Worm (Caenorhabditis elegans): ENCODE data around the gene msi-1.

msi-1 gene

DNA sequence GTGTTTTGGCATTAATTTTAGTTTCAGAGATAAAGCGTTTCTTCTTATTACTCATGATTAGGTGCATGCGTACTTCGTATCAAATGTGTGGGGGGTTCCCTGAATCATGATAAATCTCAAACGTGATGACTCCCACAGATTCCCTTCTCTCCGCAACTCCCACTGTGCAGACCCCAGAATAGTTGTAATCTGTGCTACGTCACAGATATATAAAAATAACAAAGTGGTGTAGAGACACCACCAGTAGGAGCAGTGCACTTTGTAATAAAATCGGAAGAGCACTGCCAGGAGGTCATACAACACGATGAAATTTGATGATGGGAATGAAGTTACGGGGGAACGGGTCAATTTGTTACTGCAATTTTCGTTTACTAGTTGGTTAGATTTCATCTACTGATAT, 15.2 kb upstream of the msi-1 start:
- TF ChIP-seq nhr-71 (tag; optimal IDR thresholded peaks at IDR 0.05) = peak; percentile 46
- TF ChIP-seq mef-2 (tag; optimal IDR thresholded peaks at IDR 0.05) = peak; percentile 21
- TF ChIP-seq lin-14 (GFP tag; optimal IDR thresholded peaks at IDR 0.05) = peak; percentile 35
- TF ChIP-seq dsc-1 (tag; optimal IDR thresholded peaks at IDR 0.05) = peak; percentile 36
- peak; percentile 46 for TF ChIP-seq rnt-1 (tag; optimal IDR thresholded peaks at IDR 0.05)
- no peak for TF ChIP-seq skn-1 (tag; optimal IDR thresholded peaks at IDR 0.05)
- no peak for TF ChIP-seq efl-3 (GFP tag; optimal IDR thresholded peaks at IDR 0.05)

DNA sequence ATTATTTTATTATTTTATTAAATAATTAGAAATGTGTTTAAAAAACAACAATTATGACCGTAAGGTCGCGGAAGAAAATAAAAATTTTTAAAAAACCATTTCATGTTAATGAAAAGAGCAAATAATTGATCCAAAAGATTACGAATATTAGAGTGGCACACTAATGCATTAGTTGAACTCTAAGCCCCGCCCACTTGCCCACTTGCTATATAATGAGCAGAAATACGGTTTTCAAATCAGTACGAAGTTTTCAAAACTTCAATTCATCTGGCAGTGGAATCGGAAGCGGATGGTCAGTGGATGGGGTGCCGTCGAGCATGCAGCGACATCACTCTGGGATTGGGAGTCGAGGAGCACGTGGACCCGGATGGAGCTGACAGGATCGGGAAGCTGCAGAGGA, 11.6 kb upstream of the msi-1 start, which contains the start of gene C36E8.6:
Gene C36E8.6, plus strand, starts transcription at position 301 of the 400 bp plus-strand sequence.
- no peak for TF ChIP-seq aha-1 (tag; optimal IDR thresholded peaks at IDR 0.05)
- TF ChIP-seq mef-2 (tag; optimal IDR thresholded peaks at IDR 0.05) = no peak
- no peak for TF ChIP-seq egl-27 (tag; optimal IDR thresholded peaks at IDR 0.05)
- TF ChIP-seq F16B12.6 (tag; optimal IDR thresholded peaks at IDR 0.05) = no peak
- no peak for TF ChIP-seq ceh-63 (GFP tag; optimal IDR thresholded peaks at IDR 0.05)
- TF ChIP-seq zip-4 (GFP tag; optimal IDR thresholded peaks at IDR 0.05) = no peak
- no peak for TF ChIP-seq lir-3 (tag; optimal IDR thresholded peaks at IDR 0.05; ENCODE audit: poor library complexity)
- no peak for TF ChIP-seq nhr-237 (tag; optimal IDR thresholded peaks at IDR 0.05)
- TF ChIP-seq C16A3.4 (tag; optimal IDR thresholded peaks at IDR 0.05) = no peak
- no peak for TF ChIP-seq pax-3 (tag; optimal IDR thresholded peaks at IDR 0.05)
- TF ChIP-seq hpl-2 (GFP tag; optimal IDR thresholded peaks at IDR 0.05) = no peak

DNA sequence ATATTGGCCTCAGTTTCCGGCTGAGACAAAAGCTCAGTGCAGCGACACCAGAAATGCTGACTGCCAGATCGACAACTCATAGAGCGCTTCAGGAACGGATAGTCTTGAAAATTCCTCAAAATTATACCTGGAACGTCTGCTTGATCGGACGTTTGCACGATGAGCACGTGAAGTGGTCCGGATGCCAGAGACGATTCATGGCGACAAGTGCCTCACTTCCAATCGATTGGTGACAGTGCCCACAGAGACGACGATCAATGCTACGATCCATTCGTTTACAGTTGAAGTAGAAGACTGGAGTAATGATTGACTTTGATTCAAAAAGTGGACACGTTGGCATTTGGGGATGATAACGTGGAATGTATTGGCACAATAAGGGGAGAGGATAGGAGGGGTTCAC, 10.2 kb upstream of the msi-1 start, which contains the start of gene Y1A5A.1:
Gene Y1A5A.1, minus strand, starts transcription at position 294 of the 400 bp plus-strand sequence.
- TF ChIP-seq efl-1 (optimal IDR thresholded peaks at IDR 0.05) (no peak), efl-1 (GFP tag; optimal IDR thresholded peaks at IDR 0.05 in 1 of 2) (peak in 1 of 2 experiments; percentile 33), C16A3.4 (tag; optimal IDR thresholded peaks at IDR 0.05) (no peak)

DNA sequence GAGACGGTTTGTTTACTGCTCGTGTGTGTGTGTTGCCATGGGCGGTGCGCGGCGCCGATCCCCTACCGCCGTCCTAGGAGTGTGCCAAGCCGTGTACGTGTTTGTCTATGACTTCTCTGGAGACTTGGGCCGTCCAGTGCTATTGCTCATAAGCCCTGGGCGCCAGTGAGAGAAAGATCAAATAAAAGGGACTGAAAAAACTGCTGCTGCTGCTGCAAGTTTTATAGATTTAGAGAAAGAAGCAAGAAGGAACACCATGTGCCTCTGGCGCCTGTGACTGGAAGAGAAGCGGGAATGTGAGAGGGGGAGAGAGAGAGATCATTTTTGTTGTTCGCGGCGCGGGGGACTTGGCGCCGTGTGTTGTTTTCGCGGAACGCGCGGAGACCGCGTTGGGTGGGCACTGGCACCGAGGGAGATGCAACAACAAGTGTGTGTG, 7.9 kb upstream of the msi-1 start:
- TF ChIP-seq tlp-1 (tag; optimal IDR thresholded peaks at IDR 0.05) (no peak), efl-3 (GFP tag; optimal IDR thresholded peaks at IDR 0.05) (no peak), ama-1 (optimal IDR thresholded peaks at IDR 0.05) (no peak), dsc-1 (tag; optimal IDR thresholded peaks at IDR 0.05) (no peak), nhr-84 (tag; optimal IDR thresholded peaks at IDR 0.05) (no peak), hpl-2 (GFP tag; optimal IDR thresholded peaks at IDR 0.05) (no peak), nhr-85 (tag) (no peak), unc-62 (GFP tag; optimal IDR thresholded peaks at IDR 0.05) (no peak), sox-4 (tag; optimal IDR thresholded peaks at IDR 0.05) (no peak), ceh-90 (tag; optimal IDR thresholded peaks at IDR 0.05) (no peak), vab-15 (tag; optimal IDR thresholded peaks at IDR 0.05) (no peak), mdl-1 (tag; optimal IDR thresholded peaks at IDR 0.05) (peak in 1 of 2 experiments; percentile 32), egl-27 (tag; optimal IDR thresholded peaks at IDR 0.05) (peak in 1 of 2 experiments; percentile 8), nhr-11 (tag; optimal IDR thresholded peaks at IDR 0.05) (no peak), lsy-2 (tag; optimal IDR thresholded peaks at IDR 0.05) (peak in 1 of 2 experiments; percentile 23), fkh-10 (GFP tag; optimal IDR thresholded peaks at IDR 0.05) (no peak), dpl-1 (GFP tag; optimal IDR thresholded peaks at IDR 0.05) (no peak), swsn-7 (tag; optimal IDR thresholded peaks at IDR 0.05) (peak; percentile 5), ztf-11 (tag; optimal IDR thresholded peaks at IDR 0.05) (peak in 1 of 2 experiments; percentile 10), nhr-71 (tag; optimal IDR thresholded peaks at IDR 0.05) (peak; percentile 36), snu-23 (GFP tag; optimal IDR thresholded peaks at IDR 0.05) (no peak), isw-1 (GFP tag; IDR thresholded peaks at IDR 0.05) (no peak), lin-14 (GFP tag; optimal IDR thresholded peaks at IDR 0.05) (peak; percentile 68), ceh-8 (GFP tag; optimal IDR thresholded peaks at IDR 0.05) (no peak), tbx-2 (tag; optimal IDR thresholded peaks at IDR 0.05) (peak; percentile 53), aha-1 (tag; optimal IDR thresholded peaks at IDR 0.05) (no peak), pax-3 (tag; optimal IDR thresholded peaks at IDR 0.05) (no peak), efl-1 (optimal IDR thresholded peaks at IDR 0.05) (no peak), efl-1 (GFP tag; optimal IDR thresholded peaks at IDR 0.05 in 1 of 2) (peak in 1 of 2 experiments; percentile 44), irx-1 (tag; optimal IDR thresholded peaks at IDR 0.05) (no peak), fkh-8 (tag; optimal IDR thresholded peaks at IDR 0.05) (peak; percentile 75), zip-4 (GFP tag; optimal IDR thresholded peaks at IDR 0.05) (no peak), F16B12.6 (tag; optimal IDR thresholded peaks at IDR 0.05) (no peak), lin-39 (tag; optimal IDR thresholded peaks at IDR 0.05) (no peak), elt-2 (tag; optimal IDR thresholded peaks at IDR 0.05) (no peak), jun-1 (tag; optimal IDR thresholded peaks at IDR 0.05) (no peak), blmp-1 (tag; optimal IDR thresholded peaks at IDR 0.05) (no peak), hlh-17 (GFP tag; optimal IDR thresholded peaks at IDR 0.05; ENCODE audit: borderline replicate concordance) (no peak)

All from whole organism, L1 larva.